Worm (Caenorhabditis elegans) whole organism, early embryonic: ENCODE results near the gene lact-4.

ENCODE experiments used
- F13C5.2 ChIP-seq: sonication (generic microtip); optimal IDR thresholded peaks from 2 replicates; lab custom pipeline; 2017; ENCODE audit warnings: mild to moderate bottlenecking, missing genetic modification characterization, inconsistent platforms, missing compliant biosample characterization
- ama-1 ChIP-seq: fragments of 150-350 bp; optimal IDR thresholded peaks from 2 replicates; lab custom pipeline; 2014
- ceh-13 ChIP-seq: fragments of 200-800 bp; sonication (Bioruptor generic); optimal IDR thresholded peaks from 2 replicates; lab custom pipeline; 2018; ENCODE audit warnings: mild to moderate bottlenecking, missing genetic modification characterization, missing compliant biosample characterization
- ets-7 ChIP-seq: sonication (generic microtip); optimal IDR thresholded peaks from 2 replicates; lab custom pipeline; 2016; ENCODE audit warnings: missing genotype, missing genetic modification characterization, missing compliant biosample characterization
- hmbx-1 ChIP-seq: sonication (generic microtip); optimal IDR thresholded peaks from 2 replicates; lab custom pipeline; 2016; ENCODE audit warnings: mild to moderate bottlenecking, missing genetic modification characterization, missing compliant biosample characterization
- pes-1 ChIP-seq: fragments of 200-800 bp; sonication (Bioruptor generic); IDR thresholded peaks from 2 replicates; pipeline ENCODE4 v1.3.6; 2022; ENCODE audit warnings: missing genetic modification reagents, missing genetic modification characterization, missing compliant biosample characterization
- scrt-1 ChIP-seq: fragments of 200-800 bp; sonication (Bioruptor generic); IDR thresholded peaks from 2 replicates; pipeline ENCODE4 v1.3.6; 2022; ENCODE audit warnings: missing genetic modification characterization, missing compliant biosample characterization
- sea-1 ChIP-seq: fragments of 200-800 bp; sonication (Bioruptor generic); conservative IDR thresholded peaks from 2 replicates; pipeline ENCODE4 v1.3.6; 2022; ENCODE audit warnings: missing genetic modification characterization, missing compliant biosample characterization
- tbx-37 ChIP-seq: fragments of 200-800 bp; sonication (Bioruptor generic); conservative IDR thresholded peaks from 2 replicates; pipeline ENCODE4 v1.3.6; 2022; ENCODE audit warnings: missing genetic modification reagents, missing genetic modification characterization, missing compliant biosample characterization
- tra-4 ChIP-seq: sonication (generic microtip); optimal IDR thresholded peaks from 2 replicates; lab custom pipeline; 2017; ENCODE audit warnings: missing genetic modification characterization, missing compliant biosample characterization

- TF ChIP-seq tbx-37 (GFP tag; lab: Robert Waterston, UW) (no peak), F13C5.2 (tag; lab: Kevin White, UChicago) (no peak), ceh-13 (GFP tag; lab: Kevin White, UChicago) (no peak), ama-1 (lab: Kevin White, UChicago) (no peak), ets-7 (no peak), sea-1 (GFP tag; lab: Robert Waterston, UW) (no peak), scrt-1 (GFP tag; lab: Robert Waterston, UW) (no peak), pes-1 (GFP tag; lab: Robert Waterston, UW) (no peak), tra-4 (tag; lab: Kevin White, UChicago) (no peak), hmbx-1 (tag; lab: Kevin White, UChicago) (no peak)
These were observed 33.5 kb downstream of the lact-4 start, which contains the start of gene cut-3 for ce11 chrII:8446731-8447130.
